Fruit fly (Drosophila melanogaster): ENCODE results near the gene Blos4.

dm6 chr3L:10918454-10918853 is 39.6 kb downstream of the Blos4 start:
- no peak for TF ChIP-seq CG11902 (GFP tag; optimal IDR thresholded peaks at IDR 0.05)
- no peak for TF ChIP-seq OdsH (GFP tag; optimal IDR thresholded peaks at IDR 0.05)
- no peak for TF ChIP-seq Sox15 (GFP tag; optimal IDR thresholded peaks at IDR 0.05)
- TF ChIP-seq CG9139 (GFP tag; optimal IDR thresholded peaks at IDR 0.05), result no peak
- no peak for TF ChIP-seq spab (GFP tag; optimal IDR thresholded peaks at IDR 0.05)
- no peak for TF ChIP-seq CG1621 (tag; optimal IDR thresholded peaks at IDR 0.05)
- no peak for TF ChIP-seq Blimp-1 (GFP tag; optimal IDR thresholded peaks at IDR 0.05)
- no peak for TF ChIP-seq CG15336 (GFP tag; IDR thresholded peaks at IDR 0.05)
